Worm (Caenorhabditis elegans): Measurements from ENCODE around the gene micu-1.

ce11 chrIV:13327064-13327463, 29.3 kb downstream of the micu-1 start:
- TF ChIP-seq pes-1 (GFP tag; IDR thresholded peaks at IDR 0.05) (no peak), aly-1 (tag; optimal IDR thresholded peaks at IDR 0.05) (no peak), ceh-36 (tag; optimal IDR thresholded peaks at IDR 0.05) (no peak), flt-1 (GFP tag; IDR thresholded peaks at IDR 0.05) (no peak)

All from whole organism, early embryonic.